Worm (Caenorhabditis elegans): ENCODE measurements around the gene ZK1307.1.

DNA sequence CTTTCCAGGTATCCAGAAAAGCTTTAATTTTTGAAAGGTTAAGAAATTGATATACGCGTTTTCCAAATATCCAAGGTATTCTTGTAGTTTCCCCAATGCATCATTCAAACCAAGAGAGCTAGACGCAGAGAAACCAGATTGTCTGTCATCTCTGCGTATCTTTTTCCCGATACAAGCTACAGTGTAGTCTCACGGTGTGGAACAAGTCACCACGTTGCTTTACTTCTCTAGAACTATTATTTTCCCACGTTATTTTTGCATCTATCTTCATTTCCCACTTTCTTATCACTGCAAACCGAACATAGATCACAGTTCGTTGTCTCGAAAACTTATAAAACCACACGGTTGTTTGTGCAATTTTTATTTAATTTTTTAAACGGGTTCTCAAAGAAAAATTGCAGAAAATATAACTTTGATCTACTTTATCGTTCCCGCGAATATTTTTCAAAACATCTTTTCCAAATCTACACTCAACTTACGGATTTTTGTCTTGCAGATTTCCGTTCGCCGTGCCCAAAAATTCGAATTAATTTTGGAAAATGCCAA is 903 bp upstream of the ZK1307.1 start, which contains the start of gene gstk-1:
- TF ChIP-seq nhr-11 (tag; optimal IDR thresholded peaks at IDR 0.05) (no peak), snpc-4 (tag; optimal IDR thresholded peaks at IDR 0.05) (no peak), lin-39 (tag; optimal IDR thresholded peaks at IDR 0.05) (no peak), daf-16 (GFP tag; optimal IDR thresholded peaks at IDR 0.05) (no peak), daf-16 (tag; optimal IDR thresholded peaks at IDR 0.05) (peak; percentile 65), skn-1 (tag; optimal IDR thresholded peaks at IDR 0.05) (no peak), pha-4 (GFP tag; IDR thresholded peaks at IDR 0.05) (no peak), pha-4 (tag; optimal IDR thresholded peaks at IDR 0.05) (no peak), R02D3.7 (tag; optimal IDR thresholded peaks at IDR 0.05) (no peak), aha-1 (tag) (peak; percentile 2), mep-1 (tag; optimal IDR thresholded peaks at IDR 0.05) (peak; percentile 30), fos-1 (tag; optimal IDR thresholded peaks at IDR 0.05) (no peak), ceh-44 (GFP tag; IDR thresholded peaks at IDR 0.05) (no peak), ZK546.5 (tag; optimal IDR thresholded peaks at IDR 0.05) (no peak), unc-62 (GFP tag; optimal IDR thresholded peaks at IDR 0.05 in 1 of 2) (peak in 1 of 2 experiments; percentile 3), unc-62 (tag; optimal IDR thresholded peaks at IDR 0.05) (no peak)
